Fruit fly (Drosophila melanogaster) whole organism: ENCODE data around the gene Ip259.

ENCODE experiments used
- CG8478 ChIP-seq: fragments of >200 bp; optimal IDR thresholded peaks from 2 replicates; lab custom pipeline; 2018; ENCODE audit warnings: inconsistent platforms
- Dll ChIP-seq: fragments of >200 bp; optimal IDR thresholded peaks from 2 replicates; lab custom pipeline; 2017
- EcR ChIP-seq, 2 experiments: fragments of >200 bp; optimal IDR thresholded peaks; 2 replicates each; lab custom pipeline; 2017; ENCODE audit warnings: missing biosample characterization in 2 of 2, missing genetic modification characterization in 2 of 2, missing genetic modification reagents in 2 of 2
- pan ChIP-seq: fragments of >200 bp; optimal IDR thresholded peaks from 2 replicates; lab custom pipeline; 2017
- psq ChIP-seq: fragments of >200 bp; optimal IDR thresholded peaks from 2 replicates; lab custom pipeline; 2017
- usp ChIP-seq: fragments of >200 bp; optimal IDR thresholded peaks from 2 replicates; lab custom pipeline; 2017; ENCODE audit warnings: missing biosample characterization, missing genetic modification characterization, mixed read lengths

The Ip259 gene

DNA sequence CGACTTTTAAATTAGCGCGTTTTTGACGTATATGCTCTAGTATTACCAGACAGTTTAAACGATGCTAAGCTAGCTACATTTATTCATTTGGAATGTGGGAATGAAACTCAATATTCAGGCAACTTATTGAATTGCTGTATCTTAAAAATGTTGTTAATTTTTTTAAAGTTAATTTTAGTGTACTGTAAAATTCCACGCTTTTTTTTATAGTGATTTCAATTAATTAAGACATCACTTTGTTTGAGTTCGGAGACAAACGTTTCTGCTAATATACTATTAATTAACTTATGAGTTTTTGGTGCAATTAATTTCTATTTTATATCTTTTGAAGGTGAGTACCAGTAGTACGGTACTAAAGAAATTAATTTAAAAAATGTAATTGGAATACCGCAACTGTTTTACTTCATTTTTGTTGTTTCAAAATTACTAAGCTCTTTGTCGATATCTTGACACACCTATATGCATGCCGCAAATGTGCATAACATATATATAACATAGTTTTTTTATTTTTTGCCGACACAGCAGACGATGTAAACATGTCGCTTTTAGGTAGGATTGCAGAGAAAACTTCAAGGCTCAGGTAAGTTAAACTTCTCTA is 21.8 kb upstream of the Ip259 start, which contains the start of the genes Cdk1 and mRpS7:
Gene Cdk1 (minus strand): TSS at position 55 of the 598 bp plus-strand sequence.
Gene mRpS7 (plus strand): TSS at position 455 of the 598 bp plus-strand sequence.
- TF ChIP-seq CG8478 (lab: Kevin White, UChicago): no peak

DNA sequence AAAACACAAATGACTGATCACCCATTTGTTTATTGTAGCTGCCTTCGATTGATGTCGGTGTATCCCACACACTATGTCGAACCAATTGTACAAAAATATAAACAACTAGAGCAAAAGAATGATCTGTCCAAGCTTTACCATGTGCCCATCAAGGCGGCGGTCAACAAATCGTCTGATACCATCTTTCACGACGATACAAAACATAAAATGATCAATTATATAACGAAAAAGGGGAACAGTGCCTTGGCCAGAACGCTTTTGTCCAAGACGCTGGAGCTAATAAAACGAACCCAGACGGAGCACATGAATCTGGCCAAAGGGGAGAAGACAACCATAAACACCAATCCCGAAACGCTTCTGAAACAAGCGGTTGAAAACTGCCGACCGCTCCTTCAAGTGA is 21.3 kb upstream of the Ip259 start:
- no peak for TF ChIP-seq psq (lab: Kevin White, UChicago)
- TF ChIP-seq pan (lab: Kevin White, UChicago): no peak
- TF ChIP-seq EcR (GFP tag; optimal IDR thresholded peaks at IDR 0.05; lab: Kevin White, UChicago): no peak
- TF ChIP-seq Dll: no peak
- TF ChIP-seq CG8478 (lab: Kevin White, UChicago): no peak
- TF ChIP-seq usp (GFP tag; lab: Kevin White, UChicago): no peak

DNA sequence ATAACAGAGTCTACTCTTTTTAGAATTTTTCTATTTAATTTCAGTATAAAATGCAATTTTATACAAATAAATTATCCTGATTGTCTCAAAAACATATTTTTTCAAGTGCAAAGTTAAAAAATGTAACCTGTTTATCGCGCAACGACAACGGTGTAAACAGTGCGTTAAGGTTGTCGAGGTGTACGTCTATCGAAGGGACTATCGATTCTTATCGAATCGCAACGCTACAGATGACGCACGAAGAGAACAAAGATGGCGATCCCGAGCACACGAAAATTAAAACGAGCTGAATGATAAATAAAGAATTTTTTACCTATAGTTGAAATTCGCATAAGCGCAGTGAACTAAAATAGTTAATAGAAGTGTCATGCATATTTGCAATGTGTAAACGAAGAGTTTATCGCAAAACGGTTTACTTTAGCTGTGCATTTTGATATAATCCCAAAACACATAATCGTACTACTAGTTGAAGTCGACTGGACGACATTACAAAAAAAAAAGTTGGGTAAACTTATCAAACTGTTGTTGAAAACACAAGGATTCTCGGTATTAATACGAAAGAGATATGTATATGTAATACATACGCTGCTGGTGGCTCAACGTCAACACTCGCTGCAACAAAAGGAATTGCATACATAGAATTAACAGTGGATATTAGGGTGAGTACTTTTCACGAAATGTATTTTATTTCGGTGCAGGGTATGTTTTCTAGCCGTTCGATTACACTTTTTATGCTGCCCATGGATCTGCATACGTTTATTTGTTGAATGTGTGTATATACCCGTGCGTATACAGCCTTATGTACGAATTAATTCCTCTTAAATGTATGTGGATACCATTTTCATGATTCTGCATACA is 20.1 kb upstream of the Ip259 start, which contains the start of gene da:
Gene da (plus strand): TSS at position 237 of the 858 bp plus-strand sequence.
- TF ChIP-seq CG8478 (lab: Kevin White, UChicago) (no peak), usp (GFP tag; lab: Kevin White, UChicago) (no peak), EcR (GFP tag; optimal IDR thresholded peaks at IDR 0.05; lab: Kevin White, UChicago) (no peak), pan (lab: Kevin White, UChicago) (no peak), psq (lab: Kevin White, UChicago) (no peak), Dll (no peak)

dm6 chr2L:10393467-10393866 is 14.7 kb upstream of the Ip259 start:
- TF ChIP-seq EcR (GFP tag; optimal IDR thresholded peaks at IDR 0.05; lab: Kevin White, UChicago) (no peak), Dll (no peak), CG8478 (lab: Kevin White, UChicago) (no peak), psq (lab: Kevin White, UChicago) (no peak), usp (GFP tag; lab: Kevin White, UChicago) (no peak), pan (lab: Kevin White, UChicago) (no peak)

dm6 chr2L:10395035-10395434 is 13.1 kb upstream of the Ip259 start:
- TF ChIP-seq Dll: no peak
- no peak for TF ChIP-seq psq (lab: Kevin White, UChicago)
- no peak for TF ChIP-seq usp (GFP tag; lab: Kevin White, UChicago)
- TF ChIP-seq CG8478 (lab: Kevin White, UChicago): no peak
- no peak for TF ChIP-seq pan (lab: Kevin White, UChicago)
- TF ChIP-seq EcR (GFP tag; optimal IDR thresholded peaks at IDR 0.05; lab: Kevin White, UChicago): no peak

DNA sequence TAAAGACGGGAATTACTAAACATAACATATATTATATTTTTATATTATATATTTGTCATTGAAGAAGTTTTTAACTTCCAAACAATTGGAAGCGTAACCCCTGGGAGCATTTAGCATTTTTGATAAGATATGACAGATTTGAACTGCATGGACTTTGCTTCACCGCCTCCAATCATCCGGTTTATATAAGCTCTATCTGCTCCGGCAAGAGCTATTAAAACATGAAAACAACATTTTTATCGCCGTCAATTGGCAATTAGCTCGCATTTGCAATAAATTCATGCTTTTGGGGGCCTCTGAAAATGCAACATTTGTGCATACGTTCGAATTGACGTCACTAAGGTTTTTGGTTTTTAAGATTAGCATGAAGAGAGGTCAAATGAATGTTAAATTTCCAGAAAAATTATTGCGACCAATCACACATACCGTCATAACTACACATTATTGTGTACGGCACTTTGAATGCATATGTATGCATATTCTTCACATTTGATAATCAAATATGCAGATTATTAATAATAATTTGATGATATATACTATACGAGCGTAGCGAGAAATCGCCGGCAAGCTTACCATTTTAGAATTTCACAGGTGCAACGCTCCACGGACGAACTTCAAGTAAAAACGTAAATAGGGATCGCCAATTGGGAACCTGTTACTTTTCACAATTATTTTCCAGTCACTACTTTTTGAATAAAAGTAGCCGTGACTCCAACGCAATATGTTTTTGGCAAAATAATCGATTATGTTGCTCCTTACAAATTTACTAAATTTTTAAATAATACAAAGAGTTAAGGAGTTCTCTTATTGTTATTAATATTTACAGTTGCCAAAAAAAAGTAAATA is 12.3 kb upstream of the Ip259 start, which contains the start of gene Mdh1:
Gene Mdh1 (minus strand): TSS at position 691 of the 846 bp plus-strand sequence.
- no peak for TF ChIP-seq EcR (GFP tag; optimal IDR thresholded peaks at IDR 0.05; lab: Kevin White, UChicago)

- no peak for TF ChIP-seq usp (GFP tag; lab: Kevin White, UChicago)
- no peak for TF ChIP-seq CG8478 (lab: Kevin White, UChicago)
- TF ChIP-seq pan (lab: Kevin White, UChicago): no peak
- no peak for TF ChIP-seq Dll
- no peak for TF ChIP-seq EcR (GFP tag; optimal IDR thresholded peaks at IDR 0.05; lab: Kevin White, UChicago)
- no peak for TF ChIP-seq psq (lab: Kevin White, UChicago)
These were observed 11.7 kb upstream of the Ip259 start, which contains the start of gene Cnot4 for dm6 chr2L:10396488-10396824. Cnot4 (plus strand) TSS chr2L:10396716.

DNA sequence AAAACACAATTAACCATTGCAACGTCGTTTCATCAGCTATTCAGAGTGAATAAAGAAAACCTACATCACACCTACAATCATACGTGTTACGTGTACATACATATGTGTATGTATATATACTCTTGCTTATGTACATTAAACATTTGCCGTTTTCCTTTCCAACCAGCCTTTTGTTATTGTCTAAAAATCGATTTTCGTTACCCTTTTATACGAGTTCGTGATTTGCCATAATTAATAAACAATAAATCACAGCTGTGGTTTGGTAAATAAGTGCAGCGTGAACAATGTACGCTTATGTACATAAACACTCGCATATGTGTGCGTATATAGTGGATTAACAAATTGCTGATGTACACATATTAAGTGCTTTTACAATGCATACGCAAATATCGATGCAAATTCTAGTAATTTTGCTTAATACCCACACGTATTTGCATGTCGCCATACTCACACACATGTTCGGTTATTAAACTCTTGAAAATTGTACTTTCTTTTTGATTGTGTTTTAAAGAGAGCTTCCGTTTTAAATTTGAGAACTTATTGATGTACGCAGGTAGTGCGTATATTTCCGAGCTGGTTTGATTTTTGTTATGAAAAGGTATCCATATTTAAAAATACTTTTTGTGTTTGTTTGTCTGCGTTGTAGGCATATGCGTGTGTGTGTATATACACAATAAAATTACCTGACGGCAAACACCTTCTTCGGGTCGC is 11.1 kb upstream of the Ip259 start:
- TF ChIP-seq CG8478 (lab: Kevin White, UChicago): no peak
- no peak for TF ChIP-seq pan (lab: Kevin White, UChicago)
- no peak for TF ChIP-seq Dll
- TF ChIP-seq usp (GFP tag; lab: Kevin White, UChicago): no peak
- no peak for TF ChIP-seq psq (lab: Kevin White, UChicago)
- no peak for TF ChIP-seq EcR (GFP tag; optimal IDR thresholded peaks at IDR 0.05; lab: Kevin White, UChicago)

DNA sequence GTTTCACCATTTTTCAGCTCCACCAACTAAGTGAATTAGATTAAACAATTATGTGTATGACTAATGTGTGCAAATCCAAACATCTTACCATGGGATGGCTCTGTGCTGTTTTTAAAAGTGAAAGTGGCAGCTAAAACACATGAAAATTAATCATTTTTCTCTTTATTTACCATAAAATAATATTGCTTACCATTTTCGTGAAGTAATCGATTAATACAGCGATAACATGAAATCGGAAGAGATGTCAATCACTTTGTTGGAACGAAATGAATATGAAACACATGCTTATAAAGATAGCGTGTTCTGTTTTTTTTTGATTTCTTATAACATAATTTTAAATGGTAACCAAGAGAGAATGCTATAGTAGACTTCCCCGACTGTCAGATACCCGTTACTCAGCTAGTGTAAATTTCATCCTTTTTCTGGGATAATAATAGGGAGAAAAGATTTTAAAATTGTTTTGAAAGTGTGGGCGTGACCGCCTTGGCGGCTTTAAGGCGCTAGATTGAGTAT is 4.3 kb upstream of the Ip259 start:
- TF ChIP-seq EcR (GFP tag; optimal IDR thresholded peaks at IDR 0.05; lab: Kevin White, UChicago): no peak
- no peak for TF ChIP-seq pan (lab: Kevin White, UChicago)
- no peak for TF ChIP-seq psq (lab: Kevin White, UChicago)
- TF ChIP-seq CG8478 (lab: Kevin White, UChicago): no peak
- TF ChIP-seq Dll: no peak
- TF ChIP-seq usp (GFP tag; lab: Kevin White, UChicago): no peak

DNA sequence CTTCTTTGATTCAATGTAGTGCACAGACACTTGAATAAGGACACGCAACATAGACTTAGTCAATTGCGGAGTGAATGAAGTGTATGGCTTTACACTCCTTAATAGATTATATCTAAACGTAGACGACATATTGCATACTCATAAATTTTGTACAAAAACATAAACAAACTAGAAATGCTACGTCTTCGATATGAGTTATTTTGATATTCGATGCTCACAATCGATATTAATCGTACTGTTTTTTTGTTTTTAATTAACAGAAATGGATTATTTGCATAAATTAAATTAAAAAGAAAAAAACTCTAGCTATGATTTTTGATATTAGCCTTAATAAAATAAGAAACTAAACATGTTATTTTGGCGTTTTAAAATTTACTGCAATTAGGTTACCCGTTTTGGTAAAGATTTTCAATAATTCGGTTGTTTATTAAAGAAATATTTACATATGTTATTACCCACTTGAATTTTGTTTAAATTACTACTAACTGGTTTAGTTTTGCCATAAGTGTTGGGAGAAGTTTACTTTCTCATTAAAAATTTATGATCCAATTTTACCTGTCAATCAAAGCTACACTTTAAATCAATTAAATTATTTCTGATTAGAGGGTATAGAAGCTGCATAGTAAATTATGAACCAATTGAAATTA is 3.0 kb upstream of the Ip259 start, which contains the start of the genes CG17768, LSm-4 and Ir31a:
Gene CG17768 (minus strand): TSS at position 196 of the 647 bp plus-strand sequence.
Gene LSm-4 (minus strand): TSS at position 196 of the 647 bp plus-strand sequence.
Gene Ir31a (plus strand): TSS at position 558 of the 647 bp plus-strand sequence.
- TF ChIP-seq CG8478 (lab: Kevin White, UChicago) (no peak), usp (GFP tag; lab: Kevin White, UChicago) (no peak), EcR (GFP tag; optimal IDR thresholded peaks at IDR 0.05; lab: Kevin White, UChicago) (no peak), psq (lab: Kevin White, UChicago) (no peak), Dll (no peak), pan (lab: Kevin White, UChicago) (no peak)
